Worm (Caenorhabditis elegans) whole organism, L4/young adult: ENCODE results near the gene doxa-1.

ENCODE experiments used
- W03F9.2 ChIP-seq: fragments of 150-350 bp; optimal IDR thresholded peaks from 2 replicates; lab custom pipeline; 2014; ENCODE audit warnings: missing biosample characterization, missing genetic modification characterization
- dao-5 ChIP-seq: sonication (generic microtip); optimal IDR thresholded peaks from 2 replicates; lab custom pipeline; 2016; ENCODE audit warnings: missing genotype, missing genetic modification characterization, moderate library complexity, missing compliant biosample characterization
- him-1 ChIP-seq: sonication (generic microtip); optimal IDR thresholded peaks from 2 replicates; lab custom pipeline; 2016; ENCODE audit warnings: missing genotype, missing genetic modification reagents, missing genetic modification characterization, missing compliant biosample characterization

- TF ChIP-seq him-1 (tag; lab: Kevin White, UChicago) (no peak), dao-5 (tag; lab: Kevin White, UChicago) (no peak), W03F9.2 (tag; lab: Kevin White, UChicago) (no peak)
These were observed 20.5 kb upstream of the doxa-1 start for ce11 chrIII:8560398-8560797.
